Fruit fly (Drosophila melanogaster) whole organism, embryonic: ENCODE measurements around the gene CG6870.

Experiments
- CG10209 ChIP-seq: fragments of 200-800 bp; sonication (Bioruptor generic); optimal IDR thresholded peaks from 3 replicates; lab custom pipeline; 2017; ENCODE audit warnings: missing biosample characterization, mild to moderate bottlenecking, missing genetic modification characterization, missing genetic modification reagents
- CG10366 ChIP-seq: fragments of 200-800 bp; sonication (Bioruptor generic); IDR thresholded peaks from 2 replicates; pipeline ENCODE4 v1.3.6; 2022; ENCODE audit warnings: missing biosample characterization, missing genetic modification characterization
- CG10979 ChIP-seq: fragments of 200-800 bp; sonication (Bioruptor generic); optimal IDR thresholded peaks from 2 replicates; lab custom pipeline; 2018; ENCODE audit warnings: missing biosample characterization, mild to moderate bottlenecking, missing genetic modification characterization, moderate library complexity
- CG11085 ChIP-seq: fragments of 200-800 bp; sonication (Bioruptor generic); IDR thresholded peaks from 2 replicates; pipeline ENCODE4 v1.3.6; 2022; ENCODE audit warnings: missing biosample characterization, missing genetic modification characterization
- CG11247 ChIP-seq: fragments of 200-800 bp; sonication (Bioruptor generic); IDR thresholded peaks from 2 replicates; pipeline ENCODE4 v1.3.6; 2022; ENCODE audit warnings: missing biosample characterization, missing genetic modification characterization
- CG13894 ChIP-seq: fragments of 200-800 bp; sonication (Bioruptor generic); optimal IDR thresholded peaks from 3 replicates; lab custom pipeline; 2018; ENCODE audit warnings: missing biosample characterization, mild to moderate bottlenecking, missing genetic modification characterization, moderate library complexity
- CG15011 ChIP-seq: fragments of 200-800 bp; sonication (Bioruptor generic); optimal IDR thresholded peaks from 3 replicates; lab custom pipeline; 2018; ENCODE audit warnings: missing biosample characterization, mild to moderate bottlenecking, missing genetic modification characterization
- CG1529 ChIP-seq: fragments of 200-800 bp; sonication (Bioruptor generic); optimal IDR thresholded peaks from 3 replicates; lab custom pipeline; 2018; ENCODE audit warnings: missing biosample characterization, missing genetic modification characterization
- CG16815 ChIP-seq: fragments of 200-800 bp; sonication (Bioruptor generic); optimal IDR thresholded peaks from 3 replicates; lab custom pipeline; 2017; ENCODE audit warnings: missing biosample characterization, mild to moderate bottlenecking, missing genetic modification characterization
- CG17385 ChIP-seq: fragments of 200-800 bp; sonication (Bioruptor generic); optimal IDR thresholded peaks from 3 replicates; lab custom pipeline; 2018; ENCODE audit warnings: missing biosample characterization, mild to moderate bottlenecking, missing genetic modification characterization
- CG2116 ChIP-seq: fragments of 200-800 bp; sonication (Bioruptor generic); optimal IDR thresholded peaks from 3 replicates; lab custom pipeline; 2018; ENCODE audit warnings: missing biosample characterization, mild to moderate bottlenecking, missing genetic modification characterization
- CG32772 ChIP-seq: fragments of 200-800 bp; sonication (Bioruptor generic); IDR thresholded peaks from 2 replicates; pipeline ENCODE4 v1.3.6; 2022; ENCODE audit warnings: missing biosample characterization, missing genetic modification characterization
- CG3281 ChIP-seq: fragments of 200-800 bp; sonication (Bioruptor generic); optimal IDR thresholded peaks from 3 replicates; lab custom pipeline; 2017; ENCODE audit warnings: missing biosample characterization, mild to moderate bottlenecking, missing genetic modification characterization
- CG3838 ChIP-seq: fragments of 200-800 bp; sonication (Bioruptor generic); optimal IDR thresholded peaks from 3 replicates; lab custom pipeline; 2016; ENCODE audit warnings: missing biosample characterization, missing genetic modification characterization
- CG4707 ChIP-seq: fragments of 200-800 bp; sonication (Bioruptor generic); optimal IDR thresholded peaks from 2 replicates; lab custom pipeline; 2018; ENCODE audit warnings: missing biosample characterization, mild to moderate bottlenecking, missing genetic modification characterization, moderate library complexity
- CG4730 ChIP-seq: fragments of 200-800 bp; sonication (Bioruptor generic); IDR thresholded peaks from 2 replicates; pipeline ENCODE4 v1.3.6; 2022; ENCODE audit warnings: missing biosample characterization, missing genetic modification characterization
- CG6854 ChIP-seq: fragments of 200-800 bp; sonication (Bioruptor generic); optimal IDR thresholded peaks from 3 replicates; lab custom pipeline; 2017; ENCODE audit warnings: missing biosample characterization, mild to moderate bottlenecking, missing genetic modification characterization
- CG7839 ChIP-seq: fragments of 200-800 bp; sonication (Bioruptor generic); optimal IDR thresholded peaks from 3 replicates; lab custom pipeline; 2018; ENCODE audit warnings: missing biosample characterization, mild to moderate bottlenecking, missing genetic modification characterization, moderate library complexity
- CG8388 ChIP-seq: fragments of 200-800 bp; sonication (Bioruptor generic); optimal IDR thresholded peaks from 2 replicates; lab custom pipeline; 2019; ENCODE audit warnings: missing biosample characterization, mild to moderate bottlenecking, missing genetic modification characterization, moderate library complexity
- CG9797 ChIP-seq: fragments of 200-800 bp; sonication (Bioruptor generic); optimal IDR thresholded peaks from 3 replicates; lab custom pipeline; 2018; ENCODE audit warnings: missing biosample characterization, mild to moderate bottlenecking, missing genetic modification characterization
- CG9876 ChIP-seq: fragments of 200-800 bp; sonication (Bioruptor generic); optimal IDR thresholded peaks from 2 replicates; lab custom pipeline; 2016; ENCODE audit warnings: missing biosample characterization, missing genetic modification characterization
- Deaf1 ChIP-seq: fragments of 200-800 bp; optimal IDR thresholded peaks from 3 replicates; lab custom pipeline; 2019; ENCODE audit warnings: missing biosample characterization, mild to moderate bottlenecking, missing genetic modification characterization, moderate library complexity
- ERR ChIP-seq: fragments of 200-800 bp; sonication (Bioruptor generic); optimal IDR thresholded peaks from 2 replicates; lab custom pipeline; 2016; ENCODE audit warnings: missing biosample characterization, missing genetic modification characterization
- Hand ChIP-seq: fragments of 200-800 bp; sonication (Bioruptor generic); optimal IDR thresholded peaks from 2 replicates; lab custom pipeline; 2017; ENCODE audit warnings: mild to moderate bottlenecking, missing biosample characterization, missing genetic modification reagents, missing genetic modification characterization
- MBD-R2 ChIP-seq: fragments of 200-800 bp; sonication (Bioruptor generic); IDR thresholded peaks from 2 replicates; pipeline ENCODE4 v1.3.6; 2022; ENCODE audit warnings: missing biosample characterization, missing genetic modification characterization
- Myb ChIP-seq: fragments of 200-800 bp; sonication (Bioruptor generic); optimal IDR thresholded peaks from 2 replicates; lab custom pipeline; 2016; ENCODE audit warnings: missing biosample characterization, missing genetic modification characterization
- Scr ChIP-seq: fragments of 200-800 bp; sonication (Bioruptor generic); IDR thresholded peaks from 2 replicates; pipeline ENCODE4 v1.3.6; 2022; ENCODE audit warnings: missing biosample characterization, missing genetic modification characterization; ENCODE audit not compliant: partially characterized antibody
- Six4 ChIP-seq: fragments of 200-800 bp; sonication (Bioruptor generic); optimal IDR thresholded peaks from 2 replicates; lab custom pipeline; 2016; ENCODE audit warnings: missing biosample characterization, missing genetic modification characterization
- TFAM ChIP-seq: fragments of 200-800 bp; sonication (Bioruptor generic); optimal IDR thresholded peaks from 2 replicates; lab custom pipeline; 2017; ENCODE audit warnings: missing biosample characterization, missing genetic modification characterization, inconsistent platforms
- Vsx1 ChIP-seq: fragments of 200-800 bp; sonication (Bioruptor generic); optimal IDR thresholded peaks from 2 replicates; lab custom pipeline; 2017; ENCODE audit warnings: missing biosample characterization, mild to moderate bottlenecking, missing genetic modification characterization, missing genetic modification reagents
- Xrp1 ChIP-seq: fragments of 200-800 bp; sonication (Bioruptor generic); IDR thresholded peaks from 2 replicates; pipeline ENCODE4 v1.3.6; 2022; ENCODE audit warnings: missing biosample characterization, missing genetic modification characterization
- bowl ChIP-seq: fragments of 200-800 bp; sonication (Bioruptor generic); IDR thresholded peaks from 2 replicates; pipeline ENCODE4 v1.3.6; 2022; ENCODE audit warnings: missing biosample characterization, missing genetic modification characterization
- crol ChIP-seq: fragments of 200-800 bp; sonication (Bioruptor generic); IDR thresholded peaks from 2 replicates; pipeline ENCODE4 v1.3.6; 2022; ENCODE audit warnings: missing biosample characterization, missing genetic modification characterization
- dan ChIP-seq: fragments of 200-800 bp; sonication (Bioruptor generic); IDR thresholded peaks from 2 replicates; pipeline ENCODE4 v1.3.6; 2022; ENCODE audit warnings: missing biosample characterization, missing genetic modification characterization
- dmrt11E ChIP-seq: fragments of 200-800 bp; sonication (Bioruptor generic); optimal IDR thresholded peaks from 3 replicates; lab custom pipeline; 2018; ENCODE audit warnings: missing biosample characterization, mild to moderate bottlenecking, missing genetic modification characterization, moderate library complexity
- emc ChIP-seq: fragments of 200-800 bp; sonication (Bioruptor generic); optimal IDR thresholded peaks from 2 replicates; lab custom pipeline; 2016; ENCODE audit warnings: missing biosample characterization, missing genetic modification characterization
- insv ChIP-seq, 2 experiments: fragments of 200-800 bp; sonication (Bioruptor generic); optimal IDR thresholded peaks; 3 replicates each; lab custom pipeline; 2016 to 2018; ENCODE audit warnings: missing biosample characterization in 2 of 2, missing genetic modification characterization in 2 of 2
- jigr1 ChIP-seq: fragments of 200-800 bp; sonication (Bioruptor generic); IDR thresholded peaks from 3 replicates; pipeline ENCODE4 v1.3.6; 2022; ENCODE audit warnings: missing biosample characterization, missing genetic modification characterization
- maf-S ChIP-seq: fragments of 200-800 bp; sonication (Bioruptor generic); optimal IDR thresholded peaks from 2 replicates; lab custom pipeline; 2016; ENCODE audit warnings: missing biosample characterization, missing genetic modification characterization
- nerfin-1 ChIP-seq: fragments of 200-800 bp; sonication (Bioruptor generic); optimal IDR thresholded peaks from 3 replicates; lab custom pipeline; 2019; ENCODE audit warnings: missing biosample characterization, mild to moderate bottlenecking, missing genetic modification characterization, moderate library complexity
- onecut ChIP-seq: fragments of 200-800 bp; sonication (Bioruptor generic); IDR thresholded peaks from 2 replicates; pipeline ENCODE4 v1.3.6; 2022; ENCODE audit warnings: missing biosample characterization, missing genetic modification characterization
- peb ChIP-seq: fragments of 200-800 bp; sonication (Bioruptor generic); IDR thresholded peaks from 2 replicates; pipeline ENCODE4 v1.3.6; 2022; ENCODE audit warnings: missing biosample characterization, missing genetic modification characterization
- pros ChIP-seq: fragments of 200-800 bp; sonication (Bioruptor generic); optimal IDR thresholded peaks from 3 replicates; lab custom pipeline; 2019; ENCODE audit warnings: missing biosample characterization, mild to moderate bottlenecking, missing genetic modification characterization, moderate library complexity
- ranshi ChIP-seq: fragments of 200-800 bp; sonication (Bioruptor generic); IDR thresholded peaks from 2 replicates; pipeline ENCODE4 v1.3.6; 2022; ENCODE audit warnings: missing biosample characterization, missing genetic modification characterization
- salm ChIP-seq: fragments of 200-800 bp; sonication (Bioruptor generic); optimal IDR thresholded peaks from 2 replicates; lab custom pipeline; 2018; ENCODE audit warnings: missing biosample characterization, mild to moderate bottlenecking, missing genetic modification characterization
- scrt ChIP-seq: fragments of 200-800 bp; sonication (Bioruptor generic); optimal IDR thresholded peaks from 2 replicates; lab custom pipeline; 2018; ENCODE audit warnings: missing biosample characterization, mild to moderate bottlenecking, missing genetic modification characterization, moderate library complexity
- slbo ChIP-seq: fragments of 200-800 bp; sonication (Bioruptor generic); IDR thresholded peaks from 2 replicates; pipeline ENCODE4 v1.3.6; 2022; ENCODE audit warnings: missing biosample characterization, missing genetic modification characterization
- toy ChIP-seq: fragments of 200-800 bp; sonication (Bioruptor generic); IDR thresholded peaks from 2 replicates; pipeline ENCODE4 v1.3.6; 2022; ENCODE audit warnings: missing biosample characterization, missing genetic modification characterization
- tx ChIP-seq: fragments of 200-800 bp; sonication (Bioruptor generic); optimal IDR thresholded peaks from 2 replicates; lab custom pipeline; 2016; ENCODE audit warnings: missing biosample characterization, missing genetic modification characterization
- zfh2 ChIP-seq: fragments of 200-800 bp; sonication (Bioruptor generic); optimal IDR thresholded peaks from 2 replicates; lab custom pipeline; 2016; ENCODE audit warnings: missing biosample characterization, missing genetic modification characterization

The CG6870 gene

DNA sequence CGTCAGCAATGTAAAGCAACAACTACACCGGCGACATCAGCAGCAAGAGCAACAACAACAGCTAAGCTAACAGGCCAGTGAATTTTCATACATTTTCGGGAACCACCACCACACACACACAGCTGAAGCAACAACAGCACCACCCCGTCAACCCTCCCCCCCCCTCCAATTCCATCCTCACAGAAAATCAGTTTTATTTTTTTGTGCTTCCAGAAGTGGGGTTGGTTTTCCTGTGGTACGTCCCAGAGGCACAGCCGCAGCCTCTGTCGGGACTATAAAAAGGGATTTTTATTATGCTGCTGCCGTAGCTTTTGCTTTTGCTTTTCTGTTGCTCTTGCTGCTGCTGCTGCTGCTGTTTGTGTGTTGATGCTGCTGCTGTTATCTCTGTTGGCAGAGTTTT is 32.8 kb downstream of the CG6870 start (continued):
- TF ChIP-seq nerfin-1 (tag; lab: Kevin White, UChicago) = peak; percentile 33
- no peak for TF ChIP-seq CG9797 (GFP tag; lab: Kevin White, UChicago)
- TF ChIP-seq CG1529 (GFP tag; lab: Kevin White, UChicago) = no peak
- TF ChIP-seq Vsx1 (GFP tag; lab: Kevin White, UChicago) = no peak
- no peak for TF ChIP-seq CG8388 (GFP tag; lab: Kevin White, UChicago)
- TF ChIP-seq CG13894 (tag; lab: Kevin White, UChicago) = peak; percentile 29
- TF ChIP-seq zfh2 = no peak
- TF ChIP-seq pros (GFP tag; lab: Kevin White, UChicago) = peak; percentile 9
- peak; percentile 87 for TF ChIP-seq crol (GFP tag; lab: Robert Waterston, UW)
- no peak for TF ChIP-seq slbo (GFP tag; lab: Robert Waterston, UW)
- TF ChIP-seq tx = no peak
- TF ChIP-seq, all 482 proteins: peak for 15

DNA sequence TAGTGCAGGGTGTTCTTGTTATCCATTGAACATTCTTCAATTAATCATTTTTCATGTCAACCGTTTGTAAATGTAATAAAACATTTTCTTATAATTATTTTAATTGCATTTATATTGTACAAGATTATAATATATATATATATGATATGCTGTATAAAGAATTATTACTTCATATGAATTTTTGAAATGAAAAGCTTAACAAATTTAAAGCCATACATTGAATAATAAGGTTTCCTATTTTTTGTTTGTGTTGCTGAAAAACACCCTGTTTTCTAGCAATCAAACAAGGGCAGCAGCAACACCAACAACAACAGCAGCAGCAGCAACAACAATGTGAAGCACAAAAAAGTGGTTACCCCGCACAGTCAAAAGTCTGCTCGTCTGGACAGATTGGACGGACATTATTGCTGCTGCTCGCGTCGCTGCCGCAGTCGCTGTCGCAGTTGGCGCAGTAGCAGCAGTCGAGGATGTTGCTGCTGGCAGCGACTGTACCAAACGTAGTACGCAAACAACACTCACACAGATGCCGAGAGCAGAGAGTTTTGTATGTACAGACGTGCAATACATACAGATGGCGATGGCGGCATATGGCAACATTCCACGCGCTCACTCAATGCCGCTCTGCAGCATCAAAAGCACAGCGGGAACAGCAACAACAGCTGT is 33.9 kb downstream of the CG6870 start:
- peak; percentile 17 for TF ChIP-seq scrt (GFP tag; lab: Kevin White, UChicago)
- peak; percentile 72 for TF ChIP-seq CG7839 (tag; lab: Kevin White, UChicago)
- no peak for TF ChIP-seq CG11247 (GFP tag; lab: Robert Waterston, UW)
- TF ChIP-seq CG9876 (GFP tag; lab: Kevin White, UChicago) = no peak
- no peak for TF ChIP-seq insv (GFP tag; optimal IDR thresholded peaks at IDR 0.05; lab: Kevin White, UChicago)
- peak; percentile 49 for TF ChIP-seq CG3281 (GFP tag; lab: Kevin White, UChicago)
- TF ChIP-seq CG32772 = 0 out of 2 replicates have a peak, but pooled peaks have one; percentile 10
- peak; percentile 52 for TF ChIP-seq CG6854 (GFP tag; lab: Kevin White, UChicago)
- TF ChIP-seq CG17385 (GFP tag; lab: Kevin White, UChicago) = peak; percentile 29
- TF ChIP-seq dan (GFP tag; lab: Robert Waterston, UW) = no peak
- TF ChIP-seq ERR = no peak
- TF ChIP-seq CG4730 (GFP tag; lab: Robert Waterston, UW) = no peak
- TF ChIP-seq CG3838 (GFP tag; lab: Kevin White, UChicago) = no peak
- no peak for TF ChIP-seq CG4707
- no peak for TF ChIP-seq onecut (GFP tag; lab: Robert Waterston, UW)
- no peak for TF ChIP-seq Xrp1 (GFP tag; lab: Robert Waterston, UW)
- no peak for TF ChIP-seq ranshi (GFP tag; lab: Robert Waterston, UW)
- TF ChIP-seq emc (GFP tag; lab: Kevin White, UChicago) = no peak
- no peak for TF ChIP-seq bowl (GFP tag; lab: Robert Waterston, UW)
- peak; percentile 19 for TF ChIP-seq CG10209 (GFP tag; lab: Kevin White, UChicago)
- no peak for TF ChIP-seq maf-S (GFP tag; lab: Kevin White, UChicago)
- no peak for TF ChIP-seq peb (GFP tag; lab: Robert Waterston, UW)
- TF ChIP-seq Myb (GFP tag; lab: Kevin White, UChicago) = no peak
- TF ChIP-seq dmrt11E (tag; lab: Kevin White, UChicago) = no peak
- no peak for TF ChIP-seq CG16815
- no peak for TF ChIP-seq jigr1 (GFP tag; lab: Robert Waterston, UW)
- no peak for TF ChIP-seq Scr (GFP tag; lab: Robert Waterston, UW)
- no peak for TF ChIP-seq Six4 (GFP tag; lab: Kevin White, UChicago)
- TF ChIP-seq CG11085 = 0 out of 2 replicates have a peak, but pooled peaks have one; percentile 8
- TF ChIP-seq toy (GFP tag; lab: Robert Waterston, UW) = no peak
- TF ChIP-seq CG15011 = no peak
- no peak for TF ChIP-seq MBD-R2 (GFP tag; lab: Robert Waterston, UW)
- no peak for TF ChIP-seq TFAM
- no peak for TF ChIP-seq CG2116
- TF ChIP-seq Hand (GFP tag; lab: Kevin White, UChicago) = peak; percentile 46
- peak; percentile 50 for TF ChIP-seq Deaf1 (tag; lab: Kevin White, UChicago)
- no peak for TF ChIP-seq salm (tag; lab: Kevin White, UChicago)
- no peak for TF ChIP-seq CG10979 (tag; lab: Kevin White, UChicago)
- TF ChIP-seq CG10366 = peak; percentile 61
